Fruit fly (Drosophila melanogaster) whole organism, embryonic: ENCODE data around the gene CG5846.
A peak's percentile ranks its signal among the peaks of the same experiment; 100 is the strongest.

Experiments used
- Aef1 ChIP-seq: fragments of 200-800 bp; sonication (Bioruptor generic); IDR thresholded peaks from 3 replicates; pipeline ENCODE4 v1.3.6; 2022; ENCODE audit warnings: missing biosample characterization, missing genetic modification characterization
- Bteb2 ChIP-seq: fragments of 200-800 bp; sonication (Bioruptor generic); optimal IDR thresholded peaks from 2 replicates; lab custom pipeline; 2016; ENCODE audit warnings: missing biosample characterization, missing genetic modification characterization
- CG10209 ChIP-seq: fragments of 200-800 bp; sonication (Bioruptor generic); optimal IDR thresholded peaks from 3 replicates; lab custom pipeline; 2017; ENCODE audit warnings: missing biosample characterization, mild to moderate bottlenecking, missing genetic modification characterization, missing genetic modification reagents
- CG10366 ChIP-seq: fragments of 200-800 bp; sonication (Bioruptor generic); IDR thresholded peaks from 2 replicates; pipeline ENCODE4 v1.3.6; 2022; ENCODE audit warnings: missing biosample characterization, missing genetic modification characterization
- CG10654 ChIP-seq: fragments of 200-800 bp; sonication (Bioruptor generic); optimal IDR thresholded peaks from 2 replicates; lab custom pipeline; 2016; ENCODE audit warnings: missing biosample characterization, missing genetic modification characterization
- CG10979 ChIP-seq: fragments of 200-800 bp; sonication (Bioruptor generic); optimal IDR thresholded peaks from 2 replicates; lab custom pipeline; 2018; ENCODE audit warnings: missing biosample characterization, mild to moderate bottlenecking, missing genetic modification characterization, moderate library complexity
- CG12744 ChIP-seq: fragments of 200-800 bp; sonication (Bioruptor generic); optimal IDR thresholded peaks from 2 replicates; lab custom pipeline; 2016; ENCODE audit warnings: missing biosample characterization, missing genetic modification characterization
- CG12769 ChIP-seq: fragments of 200-800 bp; sonication (Bioruptor generic); optimal IDR thresholded peaks from 2 replicates; lab custom pipeline; 2019; ENCODE audit warnings: missing biosample characterization, mild to moderate bottlenecking, missing genetic modification characterization, moderate library complexity
- CG15601 ChIP-seq: fragments of 200-800 bp; sonication (Bioruptor generic); optimal IDR thresholded peaks from 3 replicates; lab custom pipeline; 2019; ENCODE audit warnings: missing biosample characterization, mild to moderate bottlenecking, missing genetic modification characterization, moderate library complexity
- CG1602 ChIP-seq: fragments of 200-800 bp; sonication (Bioruptor generic); optimal IDR thresholded peaks from 3 replicates; lab custom pipeline; 2016; ENCODE audit warnings: missing biosample characterization, missing genetic modification characterization
- CG16779 ChIP-seq: fragments of 200-800 bp; sonication (Bioruptor generic); IDR thresholded peaks from 2 replicates; pipeline ENCODE4 v1.3.6; 2022; ENCODE audit warnings: missing biosample characterization, missing genetic modification characterization
- CG17802 ChIP-seq: fragments of 200-800 bp; sonication (Bioruptor generic); optimal IDR thresholded peaks from 2 replicates; lab custom pipeline; 2018; ENCODE audit warnings: missing biosample characterization, mild to moderate bottlenecking, missing genetic modification characterization, moderate library complexity
- CG18599 ChIP-seq: fragments of 200-800 bp; sonication (Bioruptor generic); optimal IDR thresholded peaks from 3 replicates; lab custom pipeline; 2017; ENCODE audit warnings: missing biosample characterization, missing genetic modification characterization, mild to moderate bottlenecking, moderate library complexity, missing genetic modification reagents
- CG2116 ChIP-seq: fragments of 200-800 bp; sonication (Bioruptor generic); optimal IDR thresholded peaks from 3 replicates; lab custom pipeline; 2018; ENCODE audit warnings: missing biosample characterization, mild to moderate bottlenecking, missing genetic modification characterization
- CG2678 ChIP-seq: fragments of 200-800 bp; sonication (Bioruptor generic); optimal IDR thresholded peaks from 3 replicates; lab custom pipeline; 2019; ENCODE audit warnings: missing biosample characterization, mild to moderate bottlenecking, missing genetic modification characterization, moderate library complexity
- CG30020 ChIP-seq: fragments of 200-800 bp; optimal IDR thresholded peaks from 2 replicates; lab custom pipeline; 2019; ENCODE audit warnings: missing biosample characterization, mild to moderate bottlenecking, missing genetic modification characterization, moderate library complexity
- CG30431 ChIP-seq: fragments of 200-800 bp; sonication (Bioruptor generic); optimal IDR thresholded peaks from 2 replicates; lab custom pipeline; 2017; ENCODE audit warnings: missing biosample characterization, missing genetic modification characterization
- CG32532 ChIP-seq: fragments of 200-800 bp; sonication (Bioruptor generic); IDR thresholded peaks from 2 replicates; pipeline ENCODE4 v1.3.6; 2022; ENCODE audit warnings: missing biosample characterization, missing genetic modification characterization
- CG34376 ChIP-seq: fragments of 200-800 bp; sonication (Bioruptor generic); optimal IDR thresholded peaks from 2 replicates; lab custom pipeline; 2018; ENCODE audit warnings: missing biosample characterization, mild to moderate bottlenecking, missing genetic modification characterization
- CG3838 ChIP-seq: fragments of 200-800 bp; sonication (Bioruptor generic); optimal IDR thresholded peaks from 3 replicates; lab custom pipeline; 2016; ENCODE audit warnings: missing biosample characterization, missing genetic modification characterization
- CG4360 ChIP-seq: fragments of 200-800 bp; sonication (Bioruptor generic); IDR thresholded peaks from 2 replicates; pipeline ENCODE4 v1.3.6; 2022; ENCODE audit warnings: missing biosample characterization, missing genetic modification characterization
- CG4820 ChIP-seq: fragments of 200-800 bp; sonication (Bioruptor generic); optimal IDR thresholded peaks from 3 replicates; lab custom pipeline; 2016; ENCODE audit warnings: missing biosample characterization, missing genetic modification characterization
- CG8944 ChIP-seq: fragments of 200-800 bp; sonication (Bioruptor generic); optimal IDR thresholded peaks from 3 replicates; lab custom pipeline; 2016; ENCODE audit warnings: missing biosample characterization, missing genetic modification characterization
- CG9876 ChIP-seq: fragments of 200-800 bp; sonication (Bioruptor generic); optimal IDR thresholded peaks from 2 replicates; lab custom pipeline; 2016; ENCODE audit warnings: missing biosample characterization, missing genetic modification characterization
- CoRest ChIP-seq: fragments of 200-800 bp; sonication (Bioruptor generic); optimal IDR thresholded peaks from 3 replicates; lab custom pipeline; 2018; ENCODE audit warnings: missing biosample characterization, mild to moderate bottlenecking, missing genetic modification characterization, moderate library complexity
- D ChIP-seq, 2 experiments: fragments of 200-800 bp in 1 of 2; fragments of >200 bp in 1 of 2; sonication (Bioruptor generic) in 1 of 2; optimal IDR thresholded peaks; 2 replicates in 1 of 2; 3 replicates in 1 of 2; lab custom pipeline; 2017; ENCODE audit warnings: mild to moderate bottlenecking in 1 of 2, missing biosample characterization in 1 of 2, missing genetic modification characterization in 1 of 2, missing genetic modification reagents in 1 of 2
- Dfd ChIP-seq, 2 experiments: fragments of >200 bp; optimal IDR thresholded peaks; 2 replicates each; lab custom pipeline; 2017; ENCODE audit warnings: missing biosample characterization in 2 of 2, missing genetic modification characterization in 2 of 2
- E2f1 ChIP-seq: fragments of 200-800 bp; sonication (Bioruptor generic); IDR thresholded peaks from 2 replicates; pipeline ENCODE4 v1.3.6; 2022; ENCODE audit warnings: missing biosample characterization, missing genetic modification characterization
- Hr39 ChIP-seq: fragments of >200 bp; optimal IDR thresholded peaks from 2 replicates; lab custom pipeline; 2017
- Hr51 ChIP-seq, 2 experiments: fragments of 200-800 bp; sonication (Bioruptor generic); optimal IDR thresholded peaks; 2 replicates in 1 of 2; 3 replicates in 1 of 2; lab custom pipeline; 2016 to 2018; ENCODE audit warnings: missing biosample characterization in 2 of 2, missing genetic modification characterization in 2 of 2, mild to moderate bottlenecking in 1 of 2, moderate library complexity in 1 of 2
- Hsf ChIP-seq: fragments of 200-800 bp; sonication (Bioruptor generic); optimal IDR thresholded peaks from 3 replicates; lab custom pipeline; 2016; ENCODE audit warnings: missing biosample characterization, missing genetic modification characterization
- Meics ChIP-seq: fragments of 200-800 bp; sonication (Bioruptor generic); optimal IDR thresholded peaks from 2 replicates; lab custom pipeline; 2017; ENCODE audit warnings: missing biosample characterization, mild to moderate bottlenecking, missing genetic modification characterization
- NC2α ChIP-seq: fragments of 200-800 bp; sonication (Bioruptor generic); optimal IDR thresholded peaks from 2 replicates; lab custom pipeline; 2016; ENCODE audit warnings: missing biosample characterization, missing genetic modification characterization
- Oaz ChIP-seq: fragments of 200-800 bp; sonication (Bioruptor generic); IDR thresholded peaks from 2 replicates; pipeline ENCODE4 v1.3.6; 2022; ENCODE audit warnings: missing biosample characterization, missing genetic modification characterization
- Ravus ChIP-seq: fragments of 200-800 bp; sonication (Bioruptor generic); IDR thresholded peaks from 2 replicates; pipeline ENCODE4 v1.3.6; 2022; ENCODE audit warnings: missing biosample characterization, missing genetic modification characterization
- Scr ChIP-seq: fragments of 200-800 bp; sonication (Bioruptor generic); IDR thresholded peaks from 2 replicates; pipeline ENCODE4 v1.3.6; 2022; ENCODE audit warnings: missing biosample characterization, missing genetic modification characterization; ENCODE audit not compliant: partially characterized antibody
- Spps ChIP-seq: fragments of 200-800 bp; sonication (Bioruptor generic); optimal IDR thresholded peaks from 2 replicates; lab custom pipeline; 2018; ENCODE audit warnings: missing biosample characterization, mild to moderate bottlenecking, missing genetic modification characterization
- ap ChIP-seq: fragments of 200-800 bp; sonication (Bioruptor generic); IDR thresholded peaks from 2 replicates; pipeline ENCODE4 v1.3.6; 2022; ENCODE audit warnings: missing biosample characterization, missing genetic modification characterization
- chm ChIP-seq: fragments of 200-800 bp; sonication (Bioruptor generic); IDR thresholded peaks from 2 replicates; pipeline ENCODE4 v1.3.6; 2022; ENCODE audit warnings: missing biosample characterization, missing genetic modification characterization
- da ChIP-seq: fragments of 200-800 bp; sonication (Bioruptor generic); optimal IDR thresholded peaks from 2 replicates; lab custom pipeline; 2016; ENCODE audit warnings: missing biosample characterization, missing genetic modification characterization
- dpn ChIP-seq, 2 experiments: fragments of 200-800 bp; sonication (Bioruptor generic); optimal IDR thresholded peaks; 3 replicates each; lab custom pipeline; 2016; ENCODE audit warnings: missing biosample characterization in 2 of 2, missing genetic modification characterization in 2 of 2
- dysf ChIP-seq: fragments of 200-800 bp; sonication (Bioruptor generic); IDR thresholded peaks from 3 replicates; pipeline ENCODE4 v1.3.6; 2022; ENCODE audit warnings: missing biosample characterization, missing genetic modification characterization
- eyg ChIP-seq: fragments of 200-800 bp; sonication (Bioruptor generic); optimal IDR thresholded peaks from 3 replicates; lab custom pipeline; 2016; ENCODE audit warnings: missing biosample characterization, missing genetic modification characterization
- ken ChIP-seq: fragments of 200-800 bp; sonication (Bioruptor generic); IDR thresholded peaks from 3 replicates; pipeline ENCODE4 v1.3.6; 2022; ENCODE audit warnings: missing biosample characterization, missing genetic modification characterization
- phol ChIP-seq: fragments of 200-800 bp; sonication (Bioruptor generic); optimal IDR thresholded peaks from 3 replicates; lab custom pipeline; 2018; ENCODE audit warnings: missing biosample characterization, mild to moderate bottlenecking, missing genetic modification characterization, moderate library complexity
- seq ChIP-seq: fragments of 200-800 bp; sonication (Bioruptor generic); IDR thresholded peaks from 2 replicates; pipeline ENCODE4 v1.3.6; 2022; ENCODE audit warnings: missing biosample characterization, missing genetic modification characterization
- slbo ChIP-seq: fragments of 200-800 bp; sonication (Bioruptor generic); IDR thresholded peaks from 2 replicates; pipeline ENCODE4 v1.3.6; 2022; ENCODE audit warnings: missing biosample characterization, missing genetic modification characterization
- vnd ChIP-seq: fragments of 200-800 bp; sonication (Bioruptor generic); IDR thresholded peaks from 3 replicates; pipeline ENCODE4 v1.3.6; 2022; ENCODE audit warnings: missing biosample characterization, missing genetic modification characterization; ENCODE audit not compliant: partially characterized antibody

The CG5846 gene

dm6 chr2L:9918020-9918959 lies 38.7 kb downstream of the CG5846 start, which contains the start of the genes CG5885 and CG4598 (continued):
- TF ChIP-seq ap (GFP tag; lab: Robert Waterston, UW) (peak; percentile 66), Hsf (GFP tag; lab: Kevin White, UChicago) (peak; percentile 38), D (optimal IDR thresholded peaks at IDR 0.05; lab: Kevin White, UChicago) (no peak), D (GFP tag; optimal IDR thresholded peaks at IDR 0.05; lab: Kevin White, UChicago) (peak; percentile 34), CG10654 (GFP tag; lab: Kevin White, UChicago) (peak; percentile 39), phol (tag; lab: Kevin White, UChicago) (peak; percentile 69), CoRest (tag; lab: Kevin White, UChicago) (peak; percentile 79), CG4820 (GFP tag; lab: Kevin White, UChicago) (peak; percentile 84), Bteb2 (GFP tag; lab: Kevin White, UChicago) (peak; percentile 15), CG30431 (GFP tag; lab: Kevin White, UChicago) (peak; percentile 15), Ravus (GFP tag; lab: Robert Waterston, UW) (peak; percentile 31), CG10209 (GFP tag; lab: Kevin White, UChicago) (peak; percentile 66), Dfd (GFP tag; optimal IDR thresholded peaks at IDR 0.05; lab: Kevin White, UChicago) (no peak), Spps (no peak), dysf (peak; percentile 72; the same call in 2 of the 3 replicates), CG2116 (GFP tag; lab: Kevin White, UChicago) (peak; percentile 90), Meics (GFP tag; lab: Kevin White, UChicago) (peak; percentile 56), slbo (GFP tag; lab: Robert Waterston, UW) (peak; percentile 84), CG2678 (peak; percentile 76), vnd (GFP tag; lab: Robert Waterston, UW) (peak; percentile 72), seq (GFP tag; lab: Robert Waterston, UW) (no peak), dpn (GFP tag; optimal IDR thresholded peaks at IDR 0.05; lab: Kevin White, UChicago) (peak; percentile 38 to 74), CG18599 (GFP tag; lab: Kevin White, UChicago) (peak; percentile 70), ken (GFP tag; lab: Robert Waterston, UW) (peak; percentile 71; the same call in 1 of the 3 replicates), Hr51 (GFP tag; optimal IDR thresholded peaks at IDR 0.05; lab: Kevin White, UChicago) (peak; percentile 11 to 81), CG15601 (tag; lab: Kevin White, UChicago) (peak; percentile 62), CG32532 (GFP tag; lab: Robert Waterston, UW) (peak; percentile 79), CG10979 (peak; percentile 58), CG12744 (GFP tag; lab: Kevin White, UChicago) (no peak), E2f1 (GFP tag; lab: Robert Waterston, UW) (peak; percentile 59), CG8944 (GFP tag; lab: Kevin White, UChicago) (peak; percentile 9), chm (GFP tag; lab: Robert Waterston, UW) (peak; percentile 61), CG4360 (GFP tag; lab: Robert Waterston, UW) (no peak), Oaz (GFP tag; lab: Robert Waterston, UW) (0 out of 2 replicates have a peak, but pooled peaks have one; percentile 20), NC2α (GFP tag; lab: Kevin White, UChicago) (no peak), CG12769 (tag; lab: Kevin White, UChicago) (peak; percentile 20), da (GFP tag; lab: Kevin White, UChicago) (no peak), CG10366 (GFP tag; lab: Robert Waterston, UW) (peak; percentile 70), CG17802 (tag; lab: Kevin White, UChicago) (no peak), CG1602 (peak; percentile 69), CG9876 (GFP tag; lab: Kevin White, UChicago) (no peak), CG34376 (peak; percentile 3), CG3838 (GFP tag; lab: Kevin White, UChicago) (peak; percentile 57), CG30020 (tag; lab: Kevin White, UChicago) (peak; percentile 54), CG16779 (0 out of 2 replicates have a peak, but pooled peaks have one; percentile 13), Hr39 (lab: Kevin White, UChicago) (no peak), Aef1 (GFP tag; lab: Robert Waterston, UW) (peak; percentile 43; the same call in 2 of the 3 replicates), eyg (GFP tag; lab: Kevin White, UChicago) (no peak), Scr (GFP tag; lab: Robert Waterston, UW) (peak; percentile 75)
